Worm (Caenorhabditis elegans) whole organism, late embryonic: ENCODE results near the gene C26D10.7.

Experiments
- C38D4.7 ChIP-seq: fragments of 200-800 bp; sonication (Bioruptor generic); optimal IDR thresholded peaks from 2 replicates; lab custom pipeline; 2018; ENCODE audit warnings: mild to moderate bottlenecking, missing genetic modification characterization, moderate library complexity, missing compliant biosample characterization
- K09A11.1 ChIP-seq: sonication (generic microtip); optimal IDR thresholded peaks from 2 replicates; lab custom pipeline; 2017; ENCODE audit warnings: antibody characterized with exemption, mild to moderate bottlenecking, missing genetic modification characterization, missing compliant biosample characterization; ENCODE audit not compliant: insufficient read depth
- Y22D7AL.16 ChIP-seq: sonication (generic microtip); optimal IDR thresholded peaks from 2 replicates; lab custom pipeline; 2016; ENCODE audit warnings: missing genetic modification characterization, missing compliant biosample characterization
- ama-1 ChIP-seq: fragments of 150-350 bp; optimal IDR thresholded peaks from 2 replicates; lab custom pipeline; 2014
- ceh-2 ChIP-seq: sonication (generic microtip); optimal IDR thresholded peaks from 2 replicates; lab custom pipeline; 2016; ENCODE audit warnings: missing genotype, missing genetic modification characterization, missing compliant biosample characterization
- ceh-22 ChIP-seq: sonication (generic microtip); optimal IDR thresholded peaks from 2 replicates; lab custom pipeline; 2017; ENCODE audit warnings: missing biosample characterization, missing genetic modification characterization
- ceh-24 ChIP-seq: sonication (generic microtip); optimal IDR thresholded peaks from 2 replicates; lab custom pipeline; 2016; ENCODE audit warnings: mild to moderate bottlenecking, missing genetic modification characterization, missing compliant biosample characterization
- ceh-6 ChIP-seq: fragments of 200-800 bp; sonication (Bioruptor generic); optimal IDR thresholded peaks from 2 replicates; lab custom pipeline; 2018; ENCODE audit warnings: mild to moderate bottlenecking, missing genetic modification characterization, missing compliant biosample characterization
- ceh-9 ChIP-seq: sonication (generic microtip); optimal IDR thresholded peaks from 2 replicates; lab custom pipeline; 2016; ENCODE audit warnings: mild to moderate bottlenecking, missing genetic modification characterization, inconsistent platforms, missing compliant biosample characterization
- dve-1 ChIP-seq: sonication (generic microtip); optimal IDR thresholded peaks from 2 replicates; lab custom pipeline; 2017; ENCODE audit warnings: antibody characterized with exemption, mild to moderate bottlenecking, missing genetic modification characterization, missing compliant biosample characterization
- elt-2 ChIP-seq: sonication (generic microtip); optimal IDR thresholded peaks from 2 replicates; lab custom pipeline; 2016; ENCODE audit warnings: missing genetic modification reagents, missing genetic modification characterization, missing compliant biosample characterization
- ets-4 ChIP-seq: sonication (generic microtip); optimal IDR thresholded peaks from 2 replicates; lab custom pipeline; 2016; ENCODE audit warnings: missing genetic modification characterization, missing compliant biosample characterization
- eyg-1 ChIP-seq: sonication (generic microtip); optimal IDR thresholded peaks from 2 replicates; lab custom pipeline; 2016; ENCODE audit warnings: missing genotype, missing genetic modification characterization, missing compliant biosample characterization
- fax-1 ChIP-seq: sonication (generic microtip); optimal IDR thresholded peaks from 2 replicates; lab custom pipeline; 2016; ENCODE audit warnings: missing genotype, missing genetic modification characterization, missing compliant biosample characterization
- fkh-6 ChIP-seq: sonication (generic microtip); optimal IDR thresholded peaks from 2 replicates; lab custom pipeline; 2016; ENCODE audit warnings: missing genetic modification characterization, missing compliant biosample characterization
- hlh-15 ChIP-seq: sonication (generic microtip); optimal IDR thresholded peaks from 2 replicates; lab custom pipeline; 2016; ENCODE audit warnings: missing genetic modification characterization, missing compliant biosample characterization
- hlh-6 ChIP-seq: sonication (generic microtip); optimal IDR thresholded peaks from 2 replicates; lab custom pipeline; 2016; ENCODE audit warnings: missing genotype, missing genetic modification characterization, missing compliant biosample characterization
- lim-6 ChIP-seq: sonication (generic microtip); optimal IDR thresholded peaks from 2 replicates; lab custom pipeline; 2016; ENCODE audit warnings: missing genetic modification characterization, missing compliant biosample characterization
- madf-2 ChIP-seq: sonication (generic microtip); optimal IDR thresholded peaks from 2 replicates; lab custom pipeline; 2017; ENCODE audit warnings: missing genetic modification characterization, missing compliant biosample characterization
- mec-3 ChIP-seq: sonication (generic microtip); optimal IDR thresholded peaks from 2 replicates; lab custom pipeline; 2016; ENCODE audit warnings: borderline replicate concordance, missing genetic modification characterization, missing compliant biosample characterization
- nfya-1 ChIP-seq: sonication (generic microtip); optimal IDR thresholded peaks from 2 replicates; lab custom pipeline; 2017; ENCODE audit warnings: missing genetic modification characterization, mild to moderate bottlenecking, missing compliant biosample characterization, antibody characterized with exemption, moderate library complexity
- nhr-11 ChIP-seq: fragments of 150-350 bp; optimal IDR thresholded peaks from 2 replicates; lab custom pipeline; 2014; ENCODE audit warnings: missing biosample characterization, missing genetic modification characterization
- npax-4 ChIP-seq: sonication (generic microtip); optimal IDR thresholded peaks from 2 replicates; lab custom pipeline; 2016; ENCODE audit warnings: missing genetic modification characterization, missing compliant biosample characterization
- odd-2 ChIP-seq: sonication (generic microtip); optimal IDR thresholded peaks from 2 replicates; lab custom pipeline; 2017; ENCODE audit warnings: antibody characterized with exemption, mild to moderate bottlenecking, missing genetic modification characterization, missing compliant biosample characterization
- pax-1 ChIP-seq: fragments of 150-350 bp; optimal IDR thresholded peaks from 2 replicates; lab custom pipeline; 2014; ENCODE audit warnings: missing biosample characterization, missing genetic modification characterization
- pha-2 ChIP-seq: sonication (generic microtip); optimal IDR thresholded peaks from 2 replicates; lab custom pipeline; 2017; ENCODE audit warnings: mild to moderate bottlenecking, missing genetic modification characterization, missing compliant biosample characterization
- pha-4 ChIP-seq: fragments of 150-350 bp; optimal IDR thresholded peaks from 2 replicates; lab custom pipeline; 2018; ENCODE audit warnings: missing biosample characterization, missing genetic modification reagents, missing genetic modification characterization
- pqm-1 ChIP-seq: sonication (generic microtip); optimal IDR thresholded peaks from 2 replicates; lab custom pipeline; 2016; ENCODE audit warnings: missing genetic modification characterization, missing compliant biosample characterization
- ref-2 ChIP-seq: sonication (generic microtip); optimal IDR thresholded peaks from 2 replicates; lab custom pipeline; 2016; ENCODE audit warnings: missing genetic modification characterization, missing compliant biosample characterization
- rnt-1 ChIP-seq: sonication (generic microtip); optimal IDR thresholded peaks from 2 replicates; lab custom pipeline; 2016; ENCODE audit warnings: missing genetic modification characterization, missing compliant biosample characterization
- sox-2 ChIP-seq: fragments of 200-800 bp; sonication (Bioruptor generic); IDR thresholded peaks from 2 replicates; pipeline ENCODE4 v1.3.6; 2022; ENCODE audit warnings: missing genetic modification reagents, missing genetic modification characterization, missing compliant biosample characterization
- sox-4 ChIP-seq: sonication (generic microtip); optimal IDR thresholded peaks from 2 replicates; lab custom pipeline; 2017; ENCODE audit warnings: mild to moderate bottlenecking, missing genetic modification characterization, inconsistent platforms, missing compliant biosample characterization
- syd-9 ChIP-seq: sonication (generic microtip); optimal IDR thresholded peaks from 2 replicates; lab custom pipeline; 2016; ENCODE audit warnings: mild to moderate bottlenecking, missing genetic modification characterization, moderate library complexity, missing compliant biosample characterization
- tbx-2 ChIP-seq: sonication (generic microtip); optimal IDR thresholded peaks from 2 replicates; lab custom pipeline; 2016; ENCODE audit warnings: missing genetic modification characterization, missing compliant biosample characterization
- unc-42 ChIP-seq: sonication (generic microtip); optimal IDR thresholded peaks from 2 replicates; lab custom pipeline; 2016; ENCODE audit warnings: missing genotype, missing genetic modification characterization, missing compliant biosample characterization
- ztf-16 ChIP-seq: sonication (generic microtip); optimal IDR thresholded peaks from 2 replicates; lab custom pipeline; 2017; ENCODE audit warnings: missing genetic modification characterization, missing compliant biosample characterization

Gene C26D10.7

DNA sequence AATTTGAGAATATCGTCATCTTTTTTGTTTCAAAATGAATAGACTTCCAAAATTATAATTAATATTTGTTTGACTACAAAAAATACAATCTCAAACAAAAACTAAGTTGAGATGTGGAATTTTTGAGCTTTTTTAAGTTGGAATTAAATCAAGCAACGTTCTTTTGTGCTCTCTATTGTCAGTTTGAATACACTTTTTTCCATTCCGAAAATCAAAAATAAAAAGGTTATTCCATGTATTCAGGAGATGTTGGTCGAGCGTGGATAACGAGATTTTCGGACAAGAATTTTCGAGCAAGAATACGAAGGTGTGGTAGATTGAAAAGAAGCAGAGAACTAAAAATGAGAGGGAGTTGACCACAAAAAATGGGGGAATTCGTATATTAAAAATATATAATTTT lies 36.5 kb downstream of the C26D10.7 start:
- TF ChIP-seq K09A11.1 (tag; lab: Kevin White, UChicago) (no peak), tbx-2 (no peak), odd-2 (no peak), eyg-1 (tag; lab: Kevin White, UChicago) (no peak), sox-2 (GFP tag; lab: Robert Waterston, UW) (no peak), ceh-6 (GFP tag; lab: Kevin White, UChicago) (no peak), dve-1 (no peak), madf-2 (tag; lab: Kevin White, UChicago) (no peak), nhr-11 (tag; lab: Kevin White, UChicago) (no peak), pha-4 (tag; lab: Kevin White, UChicago) (no peak), elt-2 (tag; lab: Kevin White, UChicago) (no peak), ama-1 (lab: Kevin White, UChicago) (no peak), Y22D7AL.16 (tag; lab: Kevin White, UChicago) (no peak), sox-4 (tag; lab: Kevin White, UChicago) (no peak), ceh-2 (tag; lab: Kevin White, UChicago) (no peak), nfya-1 (tag; lab: Kevin White, UChicago) (no peak), unc-42 (tag; lab: Kevin White, UChicago) (no peak)

DNA sequence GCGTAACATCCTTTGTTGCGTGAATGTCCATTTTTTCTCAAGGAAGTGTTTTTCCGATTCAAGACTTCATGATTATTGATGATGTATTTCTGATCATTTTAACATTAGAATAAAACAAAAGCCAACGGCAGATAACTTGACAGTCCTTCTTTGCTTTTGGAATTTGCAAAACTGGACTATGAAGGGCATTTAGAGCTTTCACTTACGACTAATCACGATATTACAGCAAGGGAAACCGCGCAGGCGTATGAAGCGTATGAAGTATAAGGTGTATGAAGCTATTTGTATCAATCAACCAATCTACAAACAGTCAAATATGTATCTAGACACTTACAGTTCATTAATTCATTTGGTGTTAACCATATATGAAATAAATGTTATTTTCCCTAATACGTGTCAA lies 44.0 kb downstream of the C26D10.7 start:
- TF ChIP-seq sox-4 (tag; lab: Kevin White, UChicago) (no peak), dve-1 (no peak), fkh-6 (no peak), ceh-22 (no peak), syd-9 (tag; lab: Kevin White, UChicago) (no peak), rnt-1 (tag; lab: Kevin White, UChicago) (no peak), sox-2 (GFP tag; lab: Robert Waterston, UW) (no peak), ama-1 (lab: Kevin White, UChicago) (no peak), ceh-24 (tag; lab: Kevin White, UChicago) (no peak)

DNA sequence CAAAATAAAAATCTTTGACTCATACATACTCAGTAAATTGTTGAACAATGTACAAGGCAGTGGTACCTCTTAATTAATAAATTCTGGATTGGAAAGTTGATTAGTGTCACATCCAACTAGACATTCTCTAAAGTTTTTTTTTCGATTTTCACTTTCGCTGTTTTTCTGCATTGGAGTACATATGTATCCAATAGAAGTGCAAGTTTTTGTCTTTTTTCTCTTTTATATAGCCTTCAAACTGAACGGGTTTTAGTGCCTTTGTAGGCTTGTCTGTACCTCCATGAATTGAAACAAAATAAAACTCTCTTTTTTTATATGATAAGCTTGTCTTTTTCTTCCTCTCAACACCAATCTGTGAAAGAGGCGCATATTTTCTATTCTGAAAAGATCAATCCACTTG lies 46.4 kb downstream of the C26D10.7 start:
- TF ChIP-seq madf-2 (tag; lab: Kevin White, UChicago) = no peak
- no peak for TF ChIP-seq nhr-11 (tag; lab: Kevin White, UChicago)
- TF ChIP-seq mec-3 (tag; lab: Kevin White, UChicago) = no peak
- no peak for TF ChIP-seq fax-1 (tag; lab: Kevin White, UChicago)
- TF ChIP-seq lim-6 (tag; lab: Kevin White, UChicago) = no peak
- TF ChIP-seq hlh-15 = no peak
- no peak for TF ChIP-seq nfya-1 (tag; lab: Kevin White, UChicago)
- no peak for TF ChIP-seq dve-1
- no peak for TF ChIP-seq ceh-9
- no peak for TF ChIP-seq odd-2
- no peak for TF ChIP-seq ets-4 (tag; lab: Kevin White, UChicago)
- no peak for TF ChIP-seq pax-1 (tag; lab: Kevin White, UChicago)
- TF ChIP-seq ztf-16 (tag; lab: Kevin White, UChicago) = no peak
- no peak for TF ChIP-seq hlh-6 (tag; lab: Kevin White, UChicago)
- TF ChIP-seq Y22D7AL.16 (tag; lab: Kevin White, UChicago) = no peak
- TF ChIP-seq ref-2 (tag; lab: Kevin White, UChicago) = no peak
- TF ChIP-seq pha-2 (tag; lab: Kevin White, UChicago) = no peak
- no peak for TF ChIP-seq npax-4
- no peak for TF ChIP-seq tbx-2

DNA sequence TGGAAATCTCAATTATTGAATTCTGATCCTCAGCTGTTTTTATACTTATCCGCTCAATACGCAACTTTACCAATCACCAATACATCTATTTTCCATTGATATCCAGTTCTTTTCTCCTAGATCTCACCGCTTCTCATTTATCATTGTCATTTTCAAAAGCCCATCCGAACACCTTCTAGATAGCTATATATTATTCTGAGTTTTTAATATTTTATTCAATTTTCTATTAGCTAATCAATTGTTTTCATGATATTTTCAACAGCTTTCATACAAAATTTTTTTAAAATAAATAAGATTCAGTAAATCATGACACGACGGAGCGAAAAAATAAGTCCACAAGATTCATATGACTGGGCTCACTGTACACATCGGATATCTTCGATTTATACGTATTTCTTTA lies 47.5 kb downstream of the C26D10.7 start, which contains the start of gene F49E12.12:
Gene F49E12.12 (plus strand): TSS at position 301 of the 400 bp plus-strand sequence.
- TF ChIP-seq ceh-22 (no peak), syd-9 (tag; lab: Kevin White, UChicago) (no peak), dve-1 (no peak)

DNA sequence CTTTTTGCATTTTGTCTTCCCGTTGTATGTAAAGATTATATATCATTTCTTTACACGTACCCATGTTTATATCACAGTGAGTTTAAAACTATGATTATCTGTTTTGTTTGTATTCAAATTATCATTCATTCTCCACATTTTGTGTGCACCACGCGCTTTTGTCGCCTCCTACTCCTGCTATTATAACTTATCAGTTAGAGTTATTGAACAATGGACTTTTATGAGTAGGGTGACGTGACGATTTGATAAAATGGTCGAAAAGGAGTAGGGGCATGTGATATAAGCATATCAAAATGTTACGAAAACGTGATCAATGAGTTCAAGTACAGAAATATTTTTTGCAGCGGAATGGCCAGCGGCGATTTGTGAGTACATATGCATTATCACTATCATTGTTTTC lies 49.1 kb downstream of the C26D10.7 start:
- TF ChIP-seq elt-2 (tag; lab: Kevin White, UChicago) (peak; percentile 91), pqm-1 (tag; lab: Kevin White, UChicago) (peak; percentile 72), C38D4.7 (GFP tag; lab: Kevin White, UChicago) (no peak)
